Worm (Caenorhabditis elegans): ENCODE data around the gene srb-17.

Gene srb-17

ce11 chrIV:10481695-10482094, 24.7 kb upstream of the srb-17 start, which contains the start of gene egl-21 (continued):
- TF ChIP-seq dmd-9 (GFP tag; IDR thresholded peaks at IDR 0.05) (no peak), fos-1 (tag; optimal IDR thresholded peaks at IDR 0.05) (no peak), rbr-2 (tag; optimal IDR thresholded peaks at IDR 0.05) (peak; percentile 82), hif-1 (tag; optimal IDR thresholded peaks at IDR 0.05) (peak in 1 of 2 experiments; percentile 57), aly-2 (tag; optimal IDR thresholded peaks at IDR 0.05) (no peak), lir-3 (tag; optimal IDR thresholded peaks at IDR 0.05) (no peak), zip-11 (GFP tag; IDR thresholded peaks at IDR 0.05) (no peak), tra-1 (GFP tag; IDR thresholded peaks at IDR 0.05) (no peak), pqm-1 (tag; optimal IDR thresholded peaks at IDR 0.05) (no peak), dmd-8 (GFP tag; IDR thresholded peaks at IDR 0.05) (no peak), ceh-62 (tag; optimal IDR thresholded peaks at IDR 0.05) (no peak), mdt-29 (GFP tag; IDR thresholded peaks at IDR 0.05) (no peak), mes-2 (tag; optimal IDR thresholded peaks at IDR 0.05; ENCODE audit: poor library complexity, severe bottlenecking) (no peak), hmg-1.1 (GFP tag; IDR thresholded peaks at IDR 0.05) (peak; percentile 55; the same call in 1 of the 2 replicates), duxl-1 (tag; optimal IDR thresholded peaks at IDR 0.05; ENCODE audit: poor library complexity) (no peak), unc-130 (GFP tag; optimal IDR thresholded peaks at IDR 0.05) (no peak), lim-7 (GFP tag; IDR thresholded peaks at IDR 0.05) (no peak), D1046.2 (GFP tag; IDR thresholded peaks at IDR 0.05) (no peak), arid-1 (GFP tag; conservative IDR thresholded peaks at IDR 0.05) (peak; percentile 36; the same call in 1 of the 2 replicates), nhr-28 (tag; optimal IDR thresholded peaks at IDR 0.05) (no peak), nhr-6 (tag; optimal IDR thresholded peaks at IDR 0.05) (no peak), ceh-44 (GFP tag; IDR thresholded peaks at IDR 0.05) (no peak), ces-1 (GFP tag; optimal IDR thresholded peaks at IDR 0.05) (no peak), F44E2.7 (GFP tag; IDR thresholded peaks at IDR 0.05) (no peak), pha-4 (GFP tag; IDR thresholded peaks at IDR 0.05) (no peak), pha-4 (tag; optimal IDR thresholded peaks at IDR 0.05) (no peak), spr-3 (GFP tag; optimal IDR thresholded peaks at IDR 0.05) (no peak), lsy-2 (tag; optimal IDR thresholded peaks at IDR 0.05) (peak; percentile 5 to 67), nhr-237 (tag; optimal IDR thresholded peaks at IDR 0.05) (no peak), Y105C5A.15 (GFP tag; IDR thresholded peaks at IDR 0.05) (no peak), lin-15B (tag; optimal IDR thresholded peaks at IDR 0.05) (no peak), attf-4 (tag; optimal IDR thresholded peaks at IDR 0.05) (no peak), mdl-1 (tag; optimal IDR thresholded peaks at IDR 0.05) (peak; percentile 60 to 62), nhr-42 (GFP tag; IDR thresholded peaks at IDR 0.05) (no peak), Y5F2A.4 (GFP tag; optimal IDR thresholded peaks at IDR 0.05) (no peak), gei-8 (GFP tag; optimal IDR thresholded peaks at IDR 0.05) (no peak), ceh-32 (tag; optimal IDR thresholded peaks at IDR 0.05; ENCODE audit: poor library complexity) (no peak), F37D6.2 (tag; optimal IDR thresholded peaks at IDR 0.05) (peak; percentile 63), ZK546.5 (tag; optimal IDR thresholded peaks at IDR 0.05) (no peak), Y48G9A.11 (GFP tag; IDR thresholded peaks at IDR 0.05) (no peak), tag-97 (GFP tag; IDR thresholded peaks at IDR 0.05) (no peak), lin-39 (tag; optimal IDR thresholded peaks at IDR 0.05) (no peak), daf-12 (tag; optimal IDR thresholded peaks at IDR 0.05) (no peak), ceh-28 (tag; optimal IDR thresholded peaks at IDR 0.05) (peak; percentile 17), zfp-2 (tag; optimal IDR thresholded peaks at IDR 0.05) (peak; percentile 34), nhr-76 (tag; optimal IDR thresholded peaks at IDR 0.05) (no peak), zip-2 (tag; optimal IDR thresholded peaks at IDR 0.05) (no peak), jun-1 (tag; optimal IDR thresholded peaks at IDR 0.05) (no peak), ceh-82 (tag; optimal IDR thresholded peaks at IDR 0.05) (no peak), nhr-41 (GFP tag; IDR thresholded peaks at IDR 0.05) (no peak), mep-1 (tag; optimal IDR thresholded peaks at IDR 0.05) (peak; percentile 48), ceh-20 (GFP tag; IDR thresholded peaks at IDR 0.05) (no peak), nhr-48 (tag; optimal IDR thresholded peaks at IDR 0.05) (no peak)
